Worm (Caenorhabditis elegans): ENCODE data around the gene wrt-9.

- TF ChIP-seq snpc-4 (tag; optimal IDR thresholded peaks at IDR 0.05) (no peak), vab-7 (GFP tag; IDR thresholded peaks at IDR 0.05) (no peak), zfp-3 (GFP tag; conservative IDR thresholded peaks at IDR 0.05) (no peak), D1046.2 (GFP tag; IDR thresholded peaks at IDR 0.05) (no peak), lin-39 (tag; optimal IDR thresholded peaks at IDR 0.05) (no peak), nhr-102 (tag; optimal IDR thresholded peaks at IDR 0.05) (no peak), skn-1 (tag; optimal IDR thresholded peaks at IDR 0.05) (no peak), nhr-76 (tag; optimal IDR thresholded peaks at IDR 0.05) (no peak), dve-1 (tag; optimal IDR thresholded peaks at IDR 0.05; ENCODE audit: insufficient read depth) (no peak), nhr-237 (tag; optimal IDR thresholded peaks at IDR 0.05) (no peak), daf-19 (GFP tag; conservative IDR thresholded peaks at IDR 0.05) (no peak), unc-39 (tag; optimal IDR thresholded peaks at IDR 0.05) (no peak)
Observed at ce11 chrX:1603709-1604108, 27.3 kb downstream of the wrt-9 start.
